Worm (Caenorhabditis elegans) whole organism, L1 larva: ENCODE measurements around the gene C06A12.8.

Experiments
- Y116A8C.19 ChIP-seq: sonication (generic microtip); optimal IDR thresholded peaks from 2 replicates; lab custom pipeline; 2016; ENCODE audit warnings: missing compliant biosample characterization, missing genetic modification characterization, borderline replicate concordance
- alr-1 ChIP-seq: fragments of 200-800 bp; sonication (Bioruptor generic); optimal IDR thresholded peaks from 2 replicates; lab custom pipeline; 2018; ENCODE audit warnings: borderline replicate concordance, mild to moderate bottlenecking, missing genetic modification characterization, missing compliant biosample characterization
- aly-2 ChIP-seq: fragments of 150-350 bp; optimal IDR thresholded peaks from 2 replicates; lab custom pipeline; 2014; ENCODE audit warnings: missing biosample characterization, missing genetic modification characterization
- blmp-1 ChIP-seq: fragments of 150-350 bp; optimal IDR thresholded peaks from 2 replicates; lab custom pipeline; 2014; ENCODE audit warnings: missing biosample characterization, missing genetic modification characterization
- ces-1 ChIP-seq: fragments of 150-350 bp; optimal IDR thresholded peaks from 2 replicates; lab custom pipeline; 2014; ENCODE audit warnings: missing biosample characterization, missing genetic modification reagents, missing genetic modification characterization
- efl-1 ChIP-seq, 4 experiments: fragments of 150-350 bp; optimal IDR thresholded peaks in 3 of 4; peaks in 1 of 4; 1 replicate in 1 of 4; 2 replicates in 3 of 4; lab custom pipeline; 2014; ENCODE audit warnings: missing biosample characterization in 2 of 4, missing genetic modification characterization in 2 of 4, missing genetic modification reagents in 2 of 4
- efl-3 ChIP-seq: fragments of 200-800 bp; sonication (Bioruptor generic); optimal IDR thresholded peaks from 2 replicates; lab custom pipeline; 2018; ENCODE audit warnings: mild to moderate bottlenecking, missing genetic modification characterization, missing compliant biosample characterization
- elt-2 ChIP-seq: sonication (generic microtip); optimal IDR thresholded peaks from 2 replicates; lab custom pipeline; 2016; ENCODE audit warnings: missing genetic modification characterization, mild to moderate bottlenecking, inconsistent platforms, missing compliant biosample characterization, missing genetic modification reagents
- ets-5 ChIP-seq: fragments of 200-800 bp; sonication (Bioruptor generic); IDR thresholded peaks from 2 replicates; pipeline ENCODE4 v1.3.6; 2022; ENCODE audit warnings: missing genetic modification characterization, missing compliant biosample characterization
- grh-1 ChIP-seq: fragments of 200-800 bp; sonication (Bioruptor generic); IDR thresholded peaks from 2 replicates; pipeline ENCODE4 v1.3.6; 2022; ENCODE audit warnings: missing genetic modification reagents, missing genetic modification characterization, missing compliant biosample characterization
- hlh-4 ChIP-seq: sonication (generic microtip); optimal IDR thresholded peaks from 2 replicates; lab custom pipeline; 2016; ENCODE audit warnings: mild to moderate bottlenecking, missing genetic modification characterization, missing compliant biosample characterization
- irx-1 ChIP-seq: sonication (generic microtip); optimal IDR thresholded peaks from 2 replicates; lab custom pipeline; 2016; ENCODE audit warnings: missing genetic modification characterization, missing compliant biosample characterization
- lin-13 ChIP-seq: fragments of 150-350 bp; optimal IDR thresholded peaks from 2 replicates; lab custom pipeline; 2014; ENCODE audit warnings: missing biosample characterization, missing genetic modification reagents, missing genetic modification characterization
- lin-14 ChIP-seq: fragments of 200-800 bp; sonication (Bioruptor generic); optimal IDR thresholded peaks from 2 replicates; lab custom pipeline; 2018; ENCODE audit warnings: mild to moderate bottlenecking, missing genetic modification characterization, moderate library complexity, missing compliant biosample characterization
- lin-35 ChIP-seq, 2 experiments: fragments of 150-350 bp; optimal IDR thresholded peaks; 2 replicates each; lab custom pipeline; 2014; ENCODE audit warnings: missing biosample characterization in 2 of 2, missing genetic modification characterization in 2 of 2, missing genetic modification reagents in 2 of 2
- lsy-2 ChIP-seq, 2 experiments: fragments of 150-350 bp; optimal IDR thresholded peaks; 2 replicates each; lab custom pipeline; 2014; ENCODE audit warnings: missing biosample characterization in 2 of 2, missing genetic modification characterization in 2 of 2
- mab-9 ChIP-seq: fragments of 200-800 bp; sonication (Bioruptor generic); IDR thresholded peaks from 2 replicates; pipeline ENCODE4 v1.3.6; 2022; ENCODE audit warnings: missing genetic modification reagents, missing genetic modification characterization, missing compliant biosample characterization
- mep-1 ChIP-seq: fragments of 150-350 bp; optimal IDR thresholded peaks from 2 replicates; lab custom pipeline; 2014; ENCODE audit warnings: missing biosample characterization, missing genetic modification characterization
- nhr-12 ChIP-seq: sonication (generic microtip); optimal IDR thresholded peaks from 2 replicates; lab custom pipeline; 2017; ENCODE audit warnings: missing biosample characterization, missing genetic modification characterization
- nhr-19 ChIP-seq: fragments of 200-800 bp; sonication (Bioruptor generic); conservative IDR thresholded peaks from 2 replicates; pipeline ENCODE4 v1.3.6; 2022; ENCODE audit warnings: missing genetic modification characterization, missing compliant biosample characterization
- nhr-20 ChIP-seq: sonication (generic microtip); optimal IDR thresholded peaks from 2 replicates; lab custom pipeline; 2016; ENCODE audit warnings: mild to moderate bottlenecking, missing genetic modification characterization, missing compliant biosample characterization
- nhr-71 ChIP-seq: sonication (generic microtip); optimal IDR thresholded peaks from 2 replicates; lab custom pipeline; 2016; ENCODE audit warnings: mild to moderate bottlenecking, missing genetic modification characterization, moderate library complexity, missing compliant biosample characterization
- nhr-76 ChIP-seq: sonication (generic microtip); optimal IDR thresholded peaks from 2 replicates; lab custom pipeline; 2017; ENCODE audit warnings: missing biosample characterization, missing genetic modification characterization
- nhr-85 ChIP-seq: sonication (generic microtip); peaks from one replicate; lab custom pipeline; 2016; ENCODE audit warnings: missing genetic modification characterization, inconsistent platforms, missing compliant biosample characterization
- pax-3 ChIP-seq: fragments of 200-800 bp; sonication (Bioruptor generic); optimal IDR thresholded peaks from 2 replicates; lab custom pipeline; 2018; ENCODE audit warnings: mild to moderate bottlenecking, missing genetic modification characterization, moderate library complexity, missing compliant biosample characterization
- snu-23 ChIP-seq: sonication (generic microtip); optimal IDR thresholded peaks from 2 replicates; lab custom pipeline; 2016; ENCODE audit warnings: missing genetic modification characterization, missing compliant biosample characterization
- sptf-1 ChIP-seq: fragments of 150-350 bp; optimal IDR thresholded peaks from 2 replicates; lab custom pipeline; 2014; ENCODE audit warnings: missing biosample characterization, missing genetic modification characterization
- swsn-7 ChIP-seq: sonication (generic microtip); optimal IDR thresholded peaks from 2 replicates; lab custom pipeline; 2016; ENCODE audit warnings: missing genetic modification characterization, missing compliant biosample characterization
- tbx-2 ChIP-seq: sonication (generic microtip); optimal IDR thresholded peaks from 2 replicates; lab custom pipeline; 2016; ENCODE audit warnings: missing genetic modification characterization, missing compliant biosample characterization
- tlp-1 ChIP-seq: fragments of 150-350 bp; optimal IDR thresholded peaks from 2 replicates; lab custom pipeline; 2014; ENCODE audit warnings: missing biosample characterization, missing genetic modification characterization
- unc-130 ChIP-seq: fragments of 150-350 bp; optimal IDR thresholded peaks from 2 replicates; lab custom pipeline; 2017; ENCODE audit warnings: missing biosample characterization, missing genetic modification characterization, inconsistent platforms
- unc-62 ChIP-seq: fragments of 150-350 bp; optimal IDR thresholded peaks from 2 replicates; lab custom pipeline; 2014; ENCODE audit warnings: missing biosample characterization, missing genetic modification reagents, missing genetic modification characterization
- xbp-1 ChIP-seq: sonication (generic microtip); optimal IDR thresholded peaks from 2 replicates; lab custom pipeline; 2016; ENCODE audit warnings: missing genetic modification characterization, missing compliant biosample characterization
- zag-1 ChIP-seq: fragments of 150-350 bp; optimal IDR thresholded peaks from 2 replicates; lab custom pipeline; 2014; ENCODE audit warnings: missing biosample characterization, missing genetic modification characterization
- ztf-4 ChIP-seq: fragments of 150-350 bp; optimal IDR thresholded peaks from 2 replicates; lab custom pipeline; 2014; ENCODE audit warnings: missing biosample characterization, missing genetic modification characterization

C06A12.8 gene

DNA sequence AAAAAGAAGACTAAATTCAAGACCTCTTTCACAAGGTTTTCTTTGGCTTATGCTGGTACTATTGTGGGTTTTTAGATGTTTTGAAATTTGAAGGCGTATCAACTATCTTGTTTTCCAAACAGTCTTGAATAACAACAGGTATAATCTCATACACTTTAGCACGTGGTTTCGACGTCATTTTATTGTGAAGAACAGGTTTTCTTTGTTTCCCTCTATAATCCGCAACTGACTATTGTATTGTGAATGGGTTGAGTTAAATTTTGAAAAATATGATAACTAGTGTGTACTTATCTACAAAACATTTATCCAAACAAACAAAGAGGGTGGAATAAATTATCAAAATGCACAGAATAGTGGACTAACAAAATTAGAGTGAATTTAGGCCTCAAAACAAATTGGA, 4.1 kb downstream of the C06A12.8 start:
- TF ChIP-seq swsn-7 (tag; lab: Kevin White, UChicago): no peak
- peak; percentile 65 for TF ChIP-seq snu-23 (GFP tag; lab: Kevin White, UChicago)
- TF ChIP-seq nhr-71 (tag; lab: Kevin White, UChicago): peak; percentile 37
- peak; percentile 39 for TF ChIP-seq lin-14
- no peak for TF ChIP-seq aly-2 (tag; lab: Kevin White, UChicago)
- TF ChIP-seq lin-35 (GFP tag; optimal IDR thresholded peaks at IDR 0.05; lab: Kevin White, UChicago): peak in 1 of 2 experiments; percentile 62
- TF ChIP-seq grh-1: peak; percentile 68
- TF ChIP-seq efl-1 (optimal IDR thresholded peaks at IDR 0.05; lab: Kevin White, UChicago): no peak
- TF ChIP-seq efl-1 (GFP tag; optimal IDR thresholded peaks at IDR 0.05 in 1 of 2; lab: Kevin White, UChicago): peak in 1 of 2 experiments; percentile 33
- TF ChIP-seq nhr-76 (tag; lab: Kevin White, UChicago): no peak
- no peak for TF ChIP-seq ztf-4
- TF ChIP-seq efl-3 (GFP tag; lab: Kevin White, UChicago): no peak
- no peak for TF ChIP-seq mep-1 (tag; lab: Kevin White, UChicago)
- TF ChIP-seq nhr-20 (tag; lab: Kevin White, UChicago): peak; percentile 67
- TF ChIP-seq nhr-85 (tag; lab: Kevin White, UChicago): peak; percentile 79

DNA sequence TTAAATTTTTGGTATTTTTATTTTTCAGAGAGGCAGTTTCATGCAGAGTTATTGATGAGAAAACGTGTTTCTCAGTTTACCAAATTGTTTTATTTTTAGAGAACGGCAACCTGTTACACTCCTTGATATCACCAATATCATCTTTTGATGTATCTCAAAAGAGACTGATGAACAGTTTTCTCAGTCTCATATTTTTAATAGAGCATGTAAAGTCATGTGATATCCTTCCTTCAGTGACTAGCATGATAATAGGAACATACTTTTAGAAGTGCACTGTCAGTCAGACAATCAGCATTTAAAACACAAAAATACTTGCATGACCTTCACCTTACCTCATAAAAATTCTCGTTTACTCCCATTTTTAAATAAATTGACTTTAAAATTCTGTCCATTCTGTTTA, 5.4 kb downstream of the C06A12.8 start, which contains the start of gene F11E6.11:
Gene F11E6.11, plus strand, starts transcription at position 325 of the 400 bp plus-strand sequence.
- TF ChIP-seq lsy-2 (tag; optimal IDR thresholded peaks at IDR 0.05; lab: Kevin White, UChicago) (no peak), Y116A8C.19 (tag; lab: Kevin White, UChicago) (no peak), lin-13 (GFP tag; lab: Kevin White, UChicago) (no peak), hlh-4 (tag; lab: Kevin White, UChicago) (no peak), swsn-7 (tag; lab: Kevin White, UChicago) (no peak), ces-1 (GFP tag; lab: Kevin White, UChicago) (no peak), lin-35 (GFP tag; optimal IDR thresholded peaks at IDR 0.05; lab: Kevin White, UChicago) (peak in 1 of 2 experiments; percentile 16)
- TF ChIP-seq, all 84 proteins: peak for 1

DNA sequence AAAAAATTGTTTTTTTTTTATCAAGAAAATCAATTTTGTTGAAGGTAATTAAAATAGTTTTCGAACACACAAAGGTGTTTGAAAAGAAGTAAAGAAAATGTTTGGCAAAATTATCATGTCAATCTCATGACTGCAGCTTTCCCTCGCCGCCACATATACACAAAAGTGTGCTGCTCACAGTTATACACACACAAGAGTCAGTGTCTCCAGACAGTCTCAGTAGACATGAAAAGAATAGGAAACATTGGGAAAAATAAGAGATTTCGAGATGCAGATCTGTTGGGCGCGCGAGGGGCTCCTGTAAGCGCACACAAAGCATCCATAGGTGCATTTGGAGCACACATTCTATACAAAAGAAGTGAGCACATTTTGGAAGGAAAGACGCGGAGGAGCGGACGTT, 11.2 kb downstream of the C06A12.8 start:
- TF ChIP-seq mep-1 (tag; lab: Kevin White, UChicago) (no peak), tlp-1 (tag; lab: Kevin White, UChicago) (no peak), xbp-1 (tag; lab: Kevin White, UChicago) (no peak), hlh-4 (tag; lab: Kevin White, UChicago) (no peak), ets-5 (GFP tag; lab: Robert Waterston, UW) (no peak), tbx-2 (tag; lab: Kevin White, UChicago) (no peak), alr-1 (no peak), blmp-1 (tag; lab: Kevin White, UChicago) (no peak), nhr-20 (tag; lab: Kevin White, UChicago) (no peak), elt-2 (tag; lab: Kevin White, UChicago) (no peak), sptf-1 (no peak), unc-62 (GFP tag; lab: Kevin White, UChicago) (no peak)

DNA sequence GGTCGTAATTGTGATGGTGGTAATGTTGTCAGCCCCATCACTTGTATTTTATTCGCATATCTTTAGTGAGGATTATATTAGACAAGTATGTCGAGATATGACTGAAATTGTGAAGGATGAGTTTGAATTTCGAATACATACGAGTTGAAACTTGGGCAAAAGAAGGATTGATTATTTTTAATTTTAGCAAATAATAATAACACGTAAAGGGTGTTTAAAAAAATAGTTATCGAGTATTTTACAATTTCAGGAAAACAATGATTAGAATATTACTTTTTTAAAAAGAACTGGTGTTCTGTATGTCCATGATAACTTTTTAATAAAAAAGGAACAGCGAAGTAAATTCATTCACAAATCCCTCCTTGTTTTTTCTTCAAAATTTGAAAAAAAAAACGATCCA, 13.3 kb downstream of the C06A12.8 start, which contains the start of gene F11E6.8:
Gene F11E6.8, minus strand, starts transcription at position 101 of the 400 bp plus-strand sequence.
- TF ChIP-seq pax-3 (no peak), nhr-19 (GFP tag; lab: Robert Waterston, UW) (no peak), hlh-4 (tag; lab: Kevin White, UChicago) (no peak), Y116A8C.19 (tag; lab: Kevin White, UChicago) (no peak), zag-1 (tag; lab: Kevin White, UChicago) (no peak), mab-9 (GFP tag; lab: Robert Waterston, UW) (no peak), ces-1 (GFP tag; lab: Kevin White, UChicago) (no peak), snu-23 (GFP tag; lab: Kevin White, UChicago) (no peak), nhr-12 (no peak), unc-130 (no peak), irx-1 (tag; lab: Kevin White, UChicago) (no peak)
- TF ChIP-seq, all 84 proteins: peak for 0
